Fruit fly (Drosophila melanogaster): ENCODE results near the gene jp.

DNA sequence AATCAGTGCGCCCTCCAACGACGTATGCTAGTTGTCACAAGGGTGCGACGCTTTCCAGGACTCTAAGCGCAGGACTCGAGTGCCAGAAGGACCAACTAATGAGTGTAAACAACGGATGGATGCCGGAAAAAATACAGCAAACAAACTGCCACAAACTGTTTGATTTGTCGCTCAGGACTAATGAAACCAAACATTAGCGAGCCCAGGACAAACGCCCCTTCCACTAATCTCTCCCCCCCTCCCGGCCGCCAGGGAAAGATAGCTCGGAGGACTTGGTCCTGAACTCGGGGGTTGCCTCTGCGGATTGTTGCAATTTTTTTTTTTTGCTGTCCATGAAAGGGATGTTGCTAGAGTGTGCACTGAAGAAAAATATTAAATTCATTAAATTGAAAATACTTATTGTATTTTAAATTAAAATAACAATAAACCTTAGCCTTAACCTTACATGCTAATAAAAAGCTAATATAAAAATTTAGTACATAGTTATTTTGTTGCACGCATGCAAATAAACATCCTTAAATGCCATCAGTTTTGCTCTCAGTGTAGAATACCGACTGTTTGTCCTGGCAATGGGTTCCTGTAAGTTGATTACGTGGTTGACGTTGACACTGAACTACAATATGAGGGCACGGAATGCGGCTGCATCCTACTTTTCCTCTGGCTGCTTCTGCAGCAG is 28.2 kb upstream of the jp start:
- TF ChIP-seq bigmax (GFP tag; optimal IDR thresholded peaks at IDR 0.05) (no peak), Meics (GFP tag; optimal IDR thresholded peaks at IDR 0.05) (no peak), lbe (GFP tag; optimal IDR thresholded peaks at IDR 0.05) (no peak), Lhr (GFP tag; optimal IDR thresholded peaks at IDR 0.05) (peak; percentile 12)

Data from whole organism, embryonic.